Worm (Caenorhabditis elegans) whole organism, L4/young adult: Measurements from ENCODE around the gene shpk-1.

Experiments
- W03F9.2 ChIP-seq: fragments of 150-350 bp; optimal IDR thresholded peaks from 2 replicates; lab custom pipeline; 2014; ENCODE audit warnings: missing biosample characterization, missing genetic modification characterization
- dao-5 ChIP-seq: sonication (generic microtip); optimal IDR thresholded peaks from 2 replicates; lab custom pipeline; 2016; ENCODE audit warnings: missing genotype, missing genetic modification characterization, moderate library complexity, missing compliant biosample characterization
- him-1 ChIP-seq: sonication (generic microtip); optimal IDR thresholded peaks from 2 replicates; lab custom pipeline; 2016; ENCODE audit warnings: missing genotype, missing genetic modification reagents, missing genetic modification characterization, missing compliant biosample characterization

ce11 chrIII:13561233-13561632, 46.6 kb upstream of the shpk-1 start:
- TF ChIP-seq him-1 (tag; lab: Kevin White, UChicago) (no peak), W03F9.2 (no peak), dao-5 (no peak)
